Worm (Caenorhabditis elegans): ENCODE data around the gene F14F9.3.

ce11 chrV:5102017-5102416 lies 36.0 kb upstream of the F14F9.3 start, which contains the start of gene srab-1:
- TF ChIP-seq dao-5 (tag; optimal IDR thresholded peaks at IDR 0.05) (no peak), him-1 (tag; optimal IDR thresholded peaks at IDR 0.05) (no peak), W03F9.2 (tag; optimal IDR thresholded peaks at IDR 0.05) (no peak)
